Worm (Caenorhabditis elegans) whole organism, mixed stage, embryonic: Measurements from ENCODE around the gene W04E12.9.

Experiments
- M03D4.4 ChIP-seq: sonication (generic microtip); optimal IDR thresholded peaks from 2 replicates; lab custom pipeline; 2017; ENCODE audit warnings: mild to moderate bottlenecking, missing genetic modification characterization, missing compliant biosample characterization
- bed-3 ChIP-seq: fragments of 200-800 bp; sonication (Bioruptor generic); optimal IDR thresholded peaks from 3 replicates; lab custom pipeline; 2018; ENCODE audit warnings: mild to moderate bottlenecking, missing genetic modification characterization, moderate library complexity, missing compliant biosample characterization
- blmp-1 ChIP-seq: fragments of 150-350 bp; optimal IDR thresholded peaks from 2 replicates; lab custom pipeline; 2014; ENCODE audit warnings: missing biosample characterization, missing genetic modification characterization
- ceh-39 ChIP-seq: fragments of 150-350 bp; optimal IDR thresholded peaks from 2 replicates; lab custom pipeline; 2014; ENCODE audit warnings: missing biosample characterization, missing genetic modification characterization
- ceh-83 ChIP-seq: fragments of 200-800 bp; sonication (Bioruptor generic); optimal IDR thresholded peaks from 2 replicates; lab custom pipeline; 2018; ENCODE audit warnings: mild to moderate bottlenecking, missing genetic modification characterization, missing compliant biosample characterization
- ces-1 ChIP-seq: fragments of 150-350 bp; optimal IDR thresholded peaks from 2 replicates; lab custom pipeline; 2014; ENCODE audit warnings: missing biosample characterization, missing genetic modification reagents, missing genetic modification characterization
- cnd-1 ChIP-seq: fragments of 200-800 bp; sonication (Bioruptor generic); optimal IDR thresholded peaks from 2 replicates; lab custom pipeline; 2018; ENCODE audit warnings: mild to moderate bottlenecking, missing genetic modification characterization, missing compliant biosample characterization
- drap-1 ChIP-seq: fragments of 200-800 bp; sonication (Bioruptor generic); optimal IDR thresholded peaks from 3 replicates; lab custom pipeline; 2018; ENCODE audit warnings: mild to moderate bottlenecking, missing genetic modification characterization, missing compliant biosample characterization
- elt-1 ChIP-seq: sonication (generic microtip); optimal IDR thresholded peaks from 2 replicates; lab custom pipeline; 2017; ENCODE audit warnings: missing genetic modification characterization, mild to moderate bottlenecking, missing compliant biosample characterization, antibody characterized with exemption, moderate library complexity, borderline replicate concordance; ENCODE audit not compliant: insufficient read depth
- flh-1 ChIP-seq: fragments of 200-800 bp; sonication (Bioruptor generic); optimal IDR thresholded peaks from 2 replicates; lab custom pipeline; 2018; ENCODE audit warnings: mild to moderate bottlenecking, missing genetic modification characterization, moderate library complexity, missing compliant biosample characterization
- ham-2 ChIP-seq: fragments of 200-800 bp; sonication (Bioruptor generic); optimal IDR thresholded peaks from 2 replicates; lab custom pipeline; 2018; ENCODE audit warnings: mild to moderate bottlenecking, missing genetic modification characterization, missing compliant biosample characterization
- hlh-1 ChIP-seq: fragments of 150-350 bp; optimal IDR thresholded peaks from 2 replicates; lab custom pipeline; 2014; ENCODE audit warnings: missing biosample characterization, missing genetic modification reagents, missing genetic modification characterization
- lin-13 ChIP-seq: fragments of 150-350 bp; optimal IDR thresholded peaks from 2 replicates; lab custom pipeline; 2014; ENCODE audit warnings: missing biosample characterization, missing genetic modification characterization
- lin-32 ChIP-seq: fragments of 200-800 bp; sonication (Bioruptor generic); optimal IDR thresholded peaks from 2 replicates; lab custom pipeline; 2018; ENCODE audit warnings: mild to moderate bottlenecking, missing genetic modification characterization, missing compliant biosample characterization
- lsy-2 ChIP-seq: fragments of 150-350 bp; optimal IDR thresholded peaks from 2 replicates; lab custom pipeline; 2014; ENCODE audit warnings: missing biosample characterization, missing genetic modification characterization
- mab-5 ChIP-seq: fragments of 150-350 bp; optimal IDR thresholded peaks from 2 replicates; lab custom pipeline; 2014; ENCODE audit warnings: missing biosample characterization, missing genetic modification characterization
- mep-1 ChIP-seq: fragments of 150-350 bp; optimal IDR thresholded peaks from 2 replicates; lab custom pipeline; 2017; ENCODE audit warnings: missing biosample characterization, missing genetic modification reagents, missing genetic modification characterization, inconsistent platforms
- nhr-12 ChIP-seq: fragments of 150-350 bp; optimal IDR thresholded peaks from 2 replicates; lab custom pipeline; 2014; ENCODE audit warnings: missing biosample characterization, missing genetic modification characterization
- nhr-2 ChIP-seq: fragments of 150-350 bp; optimal IDR thresholded peaks from 2 replicates; lab custom pipeline; 2014; ENCODE audit warnings: missing biosample characterization, missing genetic modification characterization
- nhr-237 ChIP-seq: fragments of 150-350 bp; optimal IDR thresholded peaks from 2 replicates; lab custom pipeline; 2014; ENCODE audit warnings: missing biosample characterization, missing genetic modification characterization
- nhr-76 ChIP-seq: sonication (generic microtip); optimal IDR thresholded peaks from 2 replicates; lab custom pipeline; 2017; ENCODE audit warnings: missing biosample characterization, missing genetic modification characterization
- pha-4 ChIP-seq: fragments of 150-350 bp; optimal IDR thresholded peaks from 2 replicates; lab custom pipeline; 2018; ENCODE audit warnings: missing biosample characterization, missing genetic modification reagents, missing genetic modification characterization
- sem-2 ChIP-seq: fragments of 200-800 bp; sonication (Bioruptor generic); optimal IDR thresholded peaks from 2 replicates; lab custom pipeline; 2018; ENCODE audit warnings: mild to moderate bottlenecking, missing genetic modification characterization, missing compliant biosample characterization
- snpc-4 ChIP-seq: fragments of 150-350 bp; optimal IDR thresholded peaks from 2 replicates; lab custom pipeline; 2014; ENCODE audit warnings: missing biosample characterization, missing genetic modification characterization
- sptf-1 ChIP-seq: sonication (generic microtip); optimal IDR thresholded peaks from 2 replicates; lab custom pipeline; 2017; ENCODE audit warnings: mild to moderate bottlenecking, missing genetic modification characterization, moderate library complexity, missing compliant biosample characterization
- tbx-8 ChIP-seq: fragments of 200-800 bp; sonication (Bioruptor generic); optimal IDR thresholded peaks from 2 replicates; lab custom pipeline; 2018; ENCODE audit warnings: mild to moderate bottlenecking, missing genetic modification characterization, moderate library complexity, missing compliant biosample characterization
- unc-62 ChIP-seq: fragments of 150-350 bp; optimal IDR thresholded peaks from 2 replicates; lab custom pipeline; 2014; ENCODE audit warnings: missing biosample characterization, missing genetic modification reagents, missing genetic modification characterization
- zip-8 ChIP-seq: fragments of 150-350 bp; optimal IDR thresholded peaks from 2 replicates; lab custom pipeline; 2014; ENCODE audit warnings: missing biosample characterization, missing genetic modification characterization
- ztf-11 ChIP-seq: fragments of 150-350 bp; optimal IDR thresholded peaks from 2 replicates; lab custom pipeline; 2014; ENCODE audit warnings: missing biosample characterization, missing genetic modification characterization

The W04E12.9 gene

DNA sequence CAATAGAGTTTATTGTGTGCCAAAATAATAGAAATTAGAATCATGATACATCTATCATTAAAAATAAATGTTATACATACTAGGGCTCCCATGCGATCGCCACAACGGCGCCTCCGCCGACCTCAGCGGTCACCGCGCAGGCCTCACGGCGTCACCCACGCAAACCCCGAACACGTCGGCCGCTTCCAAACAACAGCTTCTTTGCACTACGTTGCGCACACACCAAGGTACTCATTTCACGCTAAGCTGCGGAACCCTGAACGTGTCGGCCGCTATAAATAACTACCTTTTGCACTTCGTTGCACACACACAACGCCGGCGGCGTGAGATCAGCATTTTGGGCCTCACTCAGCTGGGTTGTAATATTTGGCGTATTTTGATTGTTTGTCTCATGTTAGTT lies 2.9 kb downstream of the W04E12.9 start:
- no peak for TF ChIP-seq lin-32 (GFP tag; lab: Kevin White, UChicago)
- no peak for TF ChIP-seq blmp-1 (tag; lab: Kevin White, UChicago)
- TF ChIP-seq mab-5 (tag; lab: Kevin White, UChicago) = no peak
- TF ChIP-seq nhr-12 (tag; lab: Kevin White, UChicago) = no peak
- no peak for TF ChIP-seq ham-2 (GFP tag; lab: Kevin White, UChicago)
- TF ChIP-seq ceh-83 (GFP tag; lab: Kevin White, UChicago) = no peak
- no peak for TF ChIP-seq cnd-1
- TF ChIP-seq hlh-1 (tag; lab: Kevin White, UChicago) = no peak
- no peak for TF ChIP-seq lsy-2 (tag; lab: Kevin White, UChicago)
- no peak for TF ChIP-seq mep-1 (tag; lab: Kevin White, UChicago)
- no peak for TF ChIP-seq nhr-76 (tag; lab: Kevin White, UChicago)
- TF ChIP-seq ztf-11 (tag; lab: Kevin White, UChicago) = no peak
- TF ChIP-seq nhr-2 (tag; lab: Kevin White, UChicago) = no peak
- no peak for TF ChIP-seq sem-2 (GFP tag; lab: Kevin White, UChicago)
- no peak for TF ChIP-seq drap-1 (GFP tag; lab: Kevin White, UChicago)
- TF ChIP-seq nhr-237 (tag; lab: Kevin White, UChicago) = no peak
- no peak for TF ChIP-seq elt-1
- TF ChIP-seq flh-1 = no peak

DNA sequence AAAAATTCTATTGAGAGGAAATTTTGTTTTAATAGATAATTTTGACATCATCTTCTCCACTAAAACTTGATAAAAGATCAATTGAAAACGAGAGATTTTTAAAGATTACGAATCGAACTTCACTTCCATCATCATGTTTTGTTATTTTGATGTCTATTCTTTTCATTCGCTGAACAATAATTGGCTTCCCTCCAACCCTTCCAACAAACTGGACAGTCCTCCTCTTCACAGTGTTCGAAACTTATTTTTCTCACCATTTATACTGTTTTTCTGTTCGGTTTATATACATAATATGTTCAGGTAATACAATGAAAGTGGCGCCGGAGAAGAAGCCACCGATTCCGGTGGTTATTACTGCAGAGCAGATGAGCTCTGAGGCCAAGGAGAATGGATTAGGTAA lies 4.4 kb downstream of the W04E12.9 start, which contains the start of gene M162.5:
Gene M162.5 (plus strand): TSS at position 301 of the 400 bp plus-strand sequence.
- TF ChIP-seq sem-2 (GFP tag; lab: Kevin White, UChicago) (no peak), mep-1 (tag; lab: Kevin White, UChicago) (no peak), mab-5 (tag; lab: Kevin White, UChicago) (no peak), elt-1 (no peak), bed-3 (GFP tag; lab: Kevin White, UChicago) (no peak), nhr-12 (tag; lab: Kevin White, UChicago) (no peak)

ce11 chrV:19767719-19768118 lies 11.4 kb downstream of the W04E12.9 start:
- no peak for TF ChIP-seq sem-2 (GFP tag; lab: Kevin White, UChicago)
- TF ChIP-seq hlh-1 (tag; lab: Kevin White, UChicago) = no peak
- TF ChIP-seq zip-8 (tag; lab: Kevin White, UChicago) = no peak
- TF ChIP-seq unc-62 (GFP tag; lab: Kevin White, UChicago) = no peak
- no peak for TF ChIP-seq ceh-83 (GFP tag; lab: Kevin White, UChicago)
- TF ChIP-seq flh-1 = no peak
- no peak for TF ChIP-seq bed-3 (GFP tag; lab: Kevin White, UChicago)
- TF ChIP-seq nhr-237 (tag; lab: Kevin White, UChicago) = no peak
- no peak for TF ChIP-seq ceh-39 (tag; lab: Kevin White, UChicago)
- TF ChIP-seq lin-13 (tag; lab: Kevin White, UChicago) = no peak
- no peak for TF ChIP-seq tbx-8 (GFP tag; lab: Kevin White, UChicago)

ce11 chrV:19771660-19772059 lies 15.3 kb downstream of the W04E12.9 start, which contains the start of gene M162.15:
Gene M162.15 (minus strand): TSS chrV:19771760.
- TF ChIP-seq unc-62 (GFP tag; lab: Kevin White, UChicago) (no peak), cnd-1 (no peak), nhr-2 (tag; lab: Kevin White, UChicago) (no peak), zip-8 (tag; lab: Kevin White, UChicago) (no peak), ztf-11 (tag; lab: Kevin White, UChicago) (no peak), sem-2 (GFP tag; lab: Kevin White, UChicago) (no peak), tbx-8 (GFP tag; lab: Kevin White, UChicago) (no peak), elt-1 (no peak), ceh-39 (tag; lab: Kevin White, UChicago) (no peak), ces-1 (GFP tag; lab: Kevin White, UChicago) (no peak), ham-2 (GFP tag; lab: Kevin White, UChicago) (no peak), M03D4.4 (tag; lab: Kevin White, UChicago) (no peak), sptf-1 (no peak), drap-1 (GFP tag; lab: Kevin White, UChicago) (no peak), mab-5 (tag; lab: Kevin White, UChicago) (no peak)

- no peak for TF ChIP-seq nhr-12 (tag; lab: Kevin White, UChicago)
- TF ChIP-seq pha-4 (tag; lab: Kevin White, UChicago) = no peak
- TF ChIP-seq snpc-4 (tag; lab: Kevin White, UChicago) = no peak
- no peak for TF ChIP-seq nhr-237 (tag; lab: Kevin White, UChicago)
- no peak for TF ChIP-seq mep-1 (tag; lab: Kevin White, UChicago)
- TF ChIP-seq lin-32 (GFP tag; lab: Kevin White, UChicago) = no peak
- TF ChIP-seq unc-62 (GFP tag; lab: Kevin White, UChicago) = no peak
- TF ChIP-seq mab-5 (tag; lab: Kevin White, UChicago) = no peak
- no peak for TF ChIP-seq flh-1
- no peak for TF ChIP-seq bed-3 (GFP tag; lab: Kevin White, UChicago)
- TF ChIP-seq nhr-76 (tag; lab: Kevin White, UChicago) = no peak
- TF ChIP-seq, all 35 proteins: peak for 0
Observed at ce11 chrV:19777227-19777626, 20.9 kb downstream of the W04E12.9 start, which contains the start of gene fbxa-118. Gene fbxa-118 (minus strand): TSS chrV:19777327.
